Fruit fly (Drosophila melanogaster) whole organism, embryonic: ENCODE results near the gene CG9706.
A peak's percentile ranks its signal among the peaks of the same experiment; 100 is the strongest.

ENCODE experiments used
- Blimp-1 ChIP-seq: fragments of 200-800 bp; sonication (Bioruptor generic); optimal IDR thresholded peaks from 3 replicates; lab custom pipeline; 2018; ENCODE audit warnings: missing biosample characterization, missing genetic modification characterization, mild to moderate bottlenecking, moderate library complexity, missing genetic modification reagents
- Bteb2 ChIP-seq: fragments of 200-800 bp; sonication (Bioruptor generic); optimal IDR thresholded peaks from 2 replicates; lab custom pipeline; 2016; ENCODE audit warnings: missing biosample characterization, missing genetic modification characterization
- CG1024 ChIP-seq: fragments of 200-800 bp; sonication (Bioruptor generic); IDR thresholded peaks from 2 replicates; pipeline ENCODE4 v1.3.6; 2022; ENCODE audit warnings: missing biosample characterization, missing genetic modification characterization
- CG10267 ChIP-seq: fragments of 200-800 bp; sonication (Bioruptor generic); optimal IDR thresholded peaks from 2 replicates; lab custom pipeline; 2018; ENCODE audit warnings: missing biosample characterization, mild to moderate bottlenecking, missing genetic modification characterization, moderate library complexity
- CG11398 ChIP-seq: fragments of 200-800 bp; sonication (Bioruptor generic); optimal IDR thresholded peaks from 2 replicates; lab custom pipeline; 2016; ENCODE audit warnings: missing biosample characterization, missing genetic modification characterization
- CG1603 ChIP-seq: fragments of 200-800 bp; sonication (Bioruptor generic); optimal IDR thresholded peaks from 2 replicates; lab custom pipeline; 2019; ENCODE audit warnings: missing biosample characterization, mild to moderate bottlenecking, missing genetic modification characterization, moderate library complexity
- CG18262 ChIP-seq: fragments of 200-800 bp; optimal IDR thresholded peaks from 3 replicates; lab custom pipeline; 2019; ENCODE audit warnings: missing biosample characterization, mild to moderate bottlenecking, missing genetic modification characterization, moderate library complexity
- CG2712 ChIP-seq: fragments of 200-800 bp; optimal IDR thresholded peaks from 3 replicates; lab custom pipeline; 2019; ENCODE audit warnings: missing biosample characterization, mild to moderate bottlenecking, missing genetic modification characterization, moderate library complexity
- CG3838 ChIP-seq: fragments of 200-800 bp; sonication (Bioruptor generic); optimal IDR thresholded peaks from 3 replicates; lab custom pipeline; 2016; ENCODE audit warnings: missing biosample characterization, missing genetic modification characterization
- CG5953 ChIP-seq: fragments of 200-800 bp; sonication (Bioruptor generic); IDR thresholded peaks from 2 replicates; pipeline ENCODE4 v1.3.6; 2022; ENCODE audit warnings: missing biosample characterization, missing genetic modification characterization
- CG6854 ChIP-seq: fragments of 200-800 bp; sonication (Bioruptor generic); optimal IDR thresholded peaks from 3 replicates; lab custom pipeline; 2017; ENCODE audit warnings: missing biosample characterization, mild to moderate bottlenecking, missing genetic modification characterization
- CG8388 ChIP-seq: fragments of 200-800 bp; sonication (Bioruptor generic); optimal IDR thresholded peaks from 2 replicates; lab custom pipeline; 2019; ENCODE audit warnings: missing biosample characterization, mild to moderate bottlenecking, missing genetic modification characterization, moderate library complexity
- CG8944 ChIP-seq: fragments of 200-800 bp; sonication (Bioruptor generic); optimal IDR thresholded peaks from 3 replicates; lab custom pipeline; 2016; ENCODE audit warnings: missing biosample characterization, missing genetic modification characterization
- CG9817 ChIP-seq: fragments of 200-800 bp; sonication (Bioruptor generic); optimal IDR thresholded peaks from 2 replicates; lab custom pipeline; 2018; ENCODE audit warnings: missing biosample characterization, mild to moderate bottlenecking, missing genetic modification characterization, moderate library complexity
- Chrac-16 ChIP-seq: fragments of 200-800 bp; sonication (Bioruptor generic); optimal IDR thresholded peaks from 3 replicates; lab custom pipeline; 2016; ENCODE audit warnings: missing biosample characterization, missing genetic modification characterization
- D19B ChIP-seq: fragments of 200-800 bp; sonication (Bioruptor generic); optimal IDR thresholded peaks from 2 replicates; lab custom pipeline; 2017; ENCODE audit warnings: missing biosample characterization, mild to moderate bottlenecking, missing genetic modification characterization
- Dek ChIP-seq: fragments of 200-800 bp; sonication (Bioruptor generic); optimal IDR thresholded peaks from 3 replicates; lab custom pipeline; 2019; ENCODE audit warnings: missing biosample characterization, mild to moderate bottlenecking, missing genetic modification characterization, moderate library complexity
- ERR ChIP-seq: fragments of 200-800 bp; sonication (Bioruptor generic); optimal IDR thresholded peaks from 2 replicates; lab custom pipeline; 2016; ENCODE audit warnings: missing biosample characterization, missing genetic modification characterization
- Gug ChIP-seq: fragments of 200-800 bp; sonication (Bioruptor generic); IDR thresholded peaks from 4 replicates; pipeline ENCODE4 v1.3.6; 2022; ENCODE audit warnings: missing biosample characterization, missing genetic modification characterization
- HmgD ChIP-seq: fragments of 200-800 bp; sonication (Bioruptor generic); optimal IDR thresholded peaks from 3 replicates; lab custom pipeline; 2016; ENCODE audit warnings: missing biosample characterization, missing genetic modification characterization
- Kr ChIP-seq: fragments of 200-800 bp; sonication (Bioruptor generic); optimal IDR thresholded peaks from 2 replicates; lab custom pipeline; 2017; ENCODE audit warnings: missing biosample characterization, mild to moderate bottlenecking, missing genetic modification characterization
- Myb ChIP-seq: fragments of 200-800 bp; sonication (Bioruptor generic); optimal IDR thresholded peaks from 2 replicates; lab custom pipeline; 2016; ENCODE audit warnings: missing biosample characterization, missing genetic modification characterization
- Poxn ChIP-seq: fragments of 200-800 bp; sonication (Bioruptor generic); IDR thresholded peaks from 2 replicates; pipeline ENCODE4 v1.3.6; 2022; ENCODE audit warnings: missing biosample characterization, missing genetic modification characterization
- Rx ChIP-seq: fragments of 200-800 bp; sonication (Bioruptor generic); IDR thresholded peaks from 2 replicates; pipeline ENCODE4 v1.3.6; 2022; ENCODE audit warnings: missing biosample characterization, missing genetic modification characterization
- Sox100B ChIP-seq: fragments of 200-800 bp; sonication (Bioruptor generic); optimal IDR thresholded peaks from 3 replicates; lab custom pipeline; 2018; ENCODE audit warnings: missing biosample characterization, mild to moderate bottlenecking, missing genetic modification characterization
- Sry-δ ChIP-seq: fragments of 200-800 bp; sonication (Bioruptor generic); optimal IDR thresholded peaks from 2 replicates; lab custom pipeline; 2016; ENCODE audit warnings: missing biosample characterization, missing genetic modification characterization
- Taf1 ChIP-seq: fragments of 200-800 bp; sonication (Bioruptor generic); IDR thresholded peaks from 2 replicates; pipeline ENCODE4 v1.3.6; 2022; ENCODE audit warnings: missing biosample characterization, missing genetic modification characterization
- Xrp1 ChIP-seq: fragments of 200-800 bp; sonication (Bioruptor generic); IDR thresholded peaks from 2 replicates; pipeline ENCODE4 v1.3.6; 2022; ENCODE audit warnings: missing biosample characterization, missing genetic modification characterization
- ase ChIP-seq: fragments of 200-800 bp; sonication (Bioruptor generic); IDR thresholded peaks from 3 replicates; pipeline ENCODE4 v1.3.6; 2022; ENCODE audit warnings: missing biosample characterization, missing genetic modification characterization
- ci ChIP-seq: fragments of 200-800 bp; sonication (Bioruptor generic); IDR thresholded peaks from 3 replicates; pipeline ENCODE4 v1.3.6; 2022; ENCODE audit warnings: missing biosample characterization, missing genetic modification characterization
- dysf ChIP-seq: fragments of 200-800 bp; sonication (Bioruptor generic); IDR thresholded peaks from 3 replicates; pipeline ENCODE4 v1.3.6; 2022; ENCODE audit warnings: missing biosample characterization, missing genetic modification characterization
- eve ChIP-seq, 2 experiments: fragments of >200 bp; optimal IDR thresholded peaks; 2 replicates each; lab custom pipeline; 2017; ENCODE audit warnings: missing biosample characterization in 2 of 2, missing genetic modification characterization in 2 of 2
- fd3F ChIP-seq: fragments of 200-800 bp; sonication (Bioruptor generic); optimal IDR thresholded peaks from 2 replicates; lab custom pipeline; 2018; ENCODE audit warnings: missing biosample characterization, mild to moderate bottlenecking, missing genetic modification characterization, moderate library complexity
- fru ChIP-seq: fragments of >200 bp; optimal IDR thresholded peaks from 2 replicates; lab custom pipeline; 2017
- gce ChIP-seq: fragments of 200-800 bp; sonication (Bioruptor generic); IDR thresholded peaks from 3 replicates; pipeline ENCODE4 v1.3.6; 2022; ENCODE audit warnings: missing biosample characterization, missing genetic modification characterization
- grau ChIP-seq: fragments of 200-800 bp; optimal IDR thresholded peaks from 3 replicates; lab custom pipeline; 2019; ENCODE audit warnings: missing biosample characterization, mild to moderate bottlenecking, missing genetic modification characterization, moderate library complexity
- inv ChIP-seq: fragments of 200-800 bp; sonication (Bioruptor generic); IDR thresholded peaks from 2 replicates; pipeline ENCODE4 v1.3.6; 2022; ENCODE audit warnings: missing biosample characterization, missing genetic modification characterization; ENCODE audit not compliant: partially characterized antibody
- jumu ChIP-seq: fragments of 200-800 bp; sonication (Bioruptor generic); optimal IDR thresholded peaks from 3 replicates; lab custom pipeline; 2016; ENCODE audit warnings: missing biosample characterization, missing genetic modification characterization
- ken ChIP-seq: fragments of 200-800 bp; sonication (Bioruptor generic); IDR thresholded peaks from 3 replicates; pipeline ENCODE4 v1.3.6; 2022; ENCODE audit warnings: missing biosample characterization, missing genetic modification characterization
- luna ChIP-seq: fragments of 200-800 bp; sonication (Bioruptor generic); optimal IDR thresholded peaks from 2 replicates; lab custom pipeline; 2016; ENCODE audit warnings: missing biosample characterization, missing genetic modification characterization
- maf-S ChIP-seq: fragments of 200-800 bp; sonication (Bioruptor generic); optimal IDR thresholded peaks from 2 replicates; lab custom pipeline; 2016; ENCODE audit warnings: missing biosample characterization, missing genetic modification characterization
- mirr ChIP-seq: fragments of 200-800 bp; sonication (Bioruptor generic); optimal IDR thresholded peaks from 3 replicates; lab custom pipeline; 2018; ENCODE audit warnings: missing biosample characterization, mild to moderate bottlenecking, missing genetic modification characterization
- p53 ChIP-seq: fragments of 200-800 bp; sonication (Bioruptor generic); optimal IDR thresholded peaks from 2 replicates; lab custom pipeline; 2016; ENCODE audit warnings: missing biosample characterization, missing genetic modification characterization
- pita ChIP-seq: fragments of 200-800 bp; sonication (Bioruptor generic); optimal IDR thresholded peaks from 2 replicates; lab custom pipeline; 2017; ENCODE audit warnings: missing biosample characterization, mild to moderate bottlenecking, missing genetic modification characterization
- sens-2 ChIP-seq: fragments of 200-800 bp; sonication (Bioruptor generic); IDR thresholded peaks from 2 replicates; pipeline ENCODE4 v1.3.6; 2022; ENCODE audit warnings: missing biosample characterization, missing genetic modification characterization
- slbo ChIP-seq: fragments of 200-800 bp; sonication (Bioruptor generic); IDR thresholded peaks from 2 replicates; pipeline ENCODE4 v1.3.6; 2022; ENCODE audit warnings: missing biosample characterization, missing genetic modification characterization
- trem ChIP-seq: fragments of 200-800 bp; optimal IDR thresholded peaks from 3 replicates; lab custom pipeline; 2019; ENCODE audit warnings: missing biosample characterization, mild to moderate bottlenecking, missing genetic modification characterization, moderate library complexity
- zfh1 ChIP-seq: fragments of 200-800 bp; sonication (Bioruptor generic); IDR thresholded peaks from 3 replicates; pipeline ENCODE4 v1.3.6; 2022; ENCODE audit warnings: missing biosample characterization, missing genetic modification characterization

The CG9706 gene

DNA sequence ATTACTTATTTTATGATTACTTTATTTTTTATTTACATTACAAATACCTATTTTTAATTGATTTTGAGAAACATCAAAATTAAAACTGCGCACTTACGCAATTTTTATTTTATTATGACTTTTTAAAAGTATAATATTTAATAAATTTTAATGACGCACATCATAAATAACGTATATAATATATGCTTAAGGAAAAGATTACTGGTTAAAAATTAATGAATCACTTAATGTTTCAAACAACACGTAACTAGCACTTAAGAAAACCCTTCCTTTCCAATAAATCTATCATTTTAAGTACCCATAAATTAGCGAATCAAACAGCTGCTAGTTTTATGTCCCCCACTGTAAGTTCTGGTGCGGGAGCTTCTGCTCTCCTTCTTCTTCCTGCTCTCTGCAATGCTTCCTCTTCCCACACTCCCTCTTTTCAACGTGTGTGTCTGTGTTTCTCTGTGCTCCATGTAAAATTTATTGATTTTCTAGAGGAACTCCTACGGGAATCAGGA, 24.1 kb downstream of the CG9706 start (continued):
- peak; percentile 80 for TF ChIP-seq grau (tag; lab: Kevin White, UChicago)
- TF ChIP-seq Kr (GFP tag; lab: Kevin White, UChicago), result no peak
- no peak for TF ChIP-seq Sry-δ (GFP tag; lab: Kevin White, UChicago)
- TF ChIP-seq trem, result peak; percentile 38
- TF ChIP-seq p53, result no peak
- TF ChIP-seq Poxn (GFP tag; lab: Robert Waterston, UW), result no peak
- TF ChIP-seq ase (GFP tag; lab: Robert Waterston, UW), result no peak
- TF ChIP-seq CG5953 (GFP tag; lab: Robert Waterston, UW), result 0 out of 2 replicates have a peak, but pooled peaks have one; percentile 3
- TF ChIP-seq Xrp1 (GFP tag; lab: Robert Waterston, UW), result peak; percentile 70
- 0 out of 2 replicates have a peak, but pooled peaks have one; percentile 25 for TF ChIP-seq CG1024
- TF ChIP-seq CG1603 (tag; lab: Kevin White, UChicago), result no peak
- no peak for TF ChIP-seq mirr
- TF ChIP-seq CG8388 (GFP tag; lab: Kevin White, UChicago), result peak; percentile 58
- TF ChIP-seq Sox100B (GFP tag; lab: Kevin White, UChicago), result peak; percentile 88
- peak; percentile 36 for TF ChIP-seq Chrac-16 (GFP tag; lab: Kevin White, UChicago)
- peak; percentile 64 for TF ChIP-seq Dek (tag; lab: Kevin White, UChicago)
- no peak for TF ChIP-seq maf-S
- peak; percentile 89 for TF ChIP-seq CG18262 (tag; lab: Kevin White, UChicago)
- no peak for TF ChIP-seq CG8944
- TF ChIP-seq sens-2 (GFP tag; lab: Robert Waterston, UW), result 0 out of 2 replicates have a peak, but pooled peaks have one; percentile 21
- peak in 1 of 2 experiments; percentile 79 for TF ChIP-seq eve (GFP tag; optimal IDR thresholded peaks at IDR 0.05; lab: Kevin White, UChicago)
- no peak for TF ChIP-seq luna (GFP tag; lab: Kevin White, UChicago)
- TF ChIP-seq dysf (GFP tag; lab: Robert Waterston, UW), result peak; percentile 71
- no peak for TF ChIP-seq pita (GFP tag; lab: Kevin White, UChicago)
- peak; percentile 27 for TF ChIP-seq Taf1 (GFP tag; lab: Robert Waterston, UW)
- TF ChIP-seq ERR (GFP tag; lab: Kevin White, UChicago), result no peak
- TF ChIP-seq Blimp-1 (GFP tag; lab: Kevin White, UChicago), result peak; percentile 57
- peak; percentile 54; the same call in 2 of the 3 replicates for TF ChIP-seq ci (GFP tag; lab: Robert Waterston, UW)
- TF ChIP-seq CG6854, result peak; percentile 63
- no peak for TF ChIP-seq CG11398 (GFP tag; lab: Kevin White, UChicago)
- no peak for TF ChIP-seq inv (GFP tag; lab: Robert Waterston, UW)
- TF ChIP-seq CG9817 (tag; lab: Kevin White, UChicago), result peak; percentile 57
- TF ChIP-seq ken (GFP tag; lab: Robert Waterston, UW), result peak; percentile 40; the same call in 1 of the 3 replicates
- no peak for TF ChIP-seq HmgD (GFP tag; lab: Kevin White, UChicago)
- TF ChIP-seq Bteb2, result no peak
- no peak for TF ChIP-seq Myb (GFP tag; lab: Kevin White, UChicago)
- TF ChIP-seq zfh1 (GFP tag; lab: Robert Waterston, UW), result 0 out of 3 replicates have a peak, but pooled peaks have one; percentile 9
- TF ChIP-seq slbo (GFP tag; lab: Robert Waterston, UW), result peak; percentile 63; the same call in 1 of the 2 replicates
- no peak for TF ChIP-seq jumu
- TF ChIP-seq fd3F (GFP tag; lab: Kevin White, UChicago), result peak; percentile 59
- TF ChIP-seq gce (GFP tag; lab: Robert Waterston, UW), result no peak
- no peak for TF ChIP-seq fru
- no peak for TF ChIP-seq Rx (GFP tag; lab: Robert Waterston, UW)
- TF ChIP-seq D19B (GFP tag; lab: Kevin White, UChicago), result peak; percentile 23
- TF ChIP-seq CG10267, result peak; percentile 68
- TF ChIP-seq CG3838 (GFP tag; lab: Kevin White, UChicago), result no peak
- TF ChIP-seq Gug (GFP tag; lab: Robert Waterston, UW), result peak; percentile 22; the same call in 1 of the 4 replicates
- peak; percentile 78 for TF ChIP-seq CG2712 (tag; lab: Kevin White, UChicago)
